Fruit fly (Drosophila melanogaster) whole organism: ENCODE results near the gene CG14933.

ENCODE experiments used
- Dll ChIP-seq: fragments of >200 bp; optimal IDR thresholded peaks from 2 replicates; lab custom pipeline; 2017
- EcR ChIP-seq, 2 experiments: fragments of >200 bp; optimal IDR thresholded peaks; 2 replicates each; lab custom pipeline; 2017; ENCODE audit warnings: missing biosample characterization in 2 of 2, missing genetic modification characterization in 2 of 2, missing genetic modification reagents in 2 of 2
- psq ChIP-seq: fragments of >200 bp; optimal IDR thresholded peaks from 2 replicates; lab custom pipeline; 2017
- usp ChIP-seq: fragments of >200 bp; optimal IDR thresholded peaks from 2 replicates; lab custom pipeline; 2017; ENCODE audit warnings: missing biosample characterization, missing genetic modification characterization, mixed read lengths

- TF ChIP-seq usp (GFP tag; lab: Kevin White, UChicago): no peak
- TF ChIP-seq Dll (lab: Kevin White, UChicago): no peak
- no peak for TF ChIP-seq EcR (GFP tag; optimal IDR thresholded peaks at IDR 0.05; lab: Kevin White, UChicago)
- no peak for TF ChIP-seq psq (lab: Kevin White, UChicago)
Observed at dm6 chr2L:11842291-11843187, at the start of gene CG14933, which contains the start of the genes CG44008, CG46426 and CG42486.
